Worm (Caenorhabditis elegans) whole organism, L4 larva: ENCODE measurements around the gene zip-9.

Experiments used
- F49E8.2 ChIP-seq: sonication (generic microtip); optimal IDR thresholded peaks from 2 replicates; lab custom pipeline; 2016; ENCODE audit warnings: missing compliant biosample characterization, mild to moderate bottlenecking, missing genetic modification characterization, borderline replicate concordance
- Y75B8A.6 ChIP-seq: fragments of 200-800 bp; sonication (Bioruptor generic); IDR thresholded peaks from 2 replicates; pipeline ENCODE4 v1.3.6; 2022; ENCODE audit warnings: missing genetic modification reagents, missing genetic modification characterization, missing compliant biosample characterization
- aha-1 ChIP-seq: fragments of 150-350 bp; peaks from one replicate; lab custom pipeline; 2014; ENCODE audit warnings: missing biosample characterization, missing genetic modification characterization
- aly-2 ChIP-seq: sonication (generic microtip); optimal IDR thresholded peaks from 2 replicates; lab custom pipeline; 2018; ENCODE audit warnings: missing biosample characterization, missing genetic modification characterization
- arid-1 ChIP-seq: fragments of 200-800 bp; sonication (Bioruptor generic); conservative IDR thresholded peaks from 2 replicates; pipeline ENCODE4 v1.3.6; 2022; ENCODE audit warnings: missing genetic modification reagents, missing genetic modification characterization, missing compliant biosample characterization
- ceh-20 ChIP-seq: fragments of 200-800 bp; sonication (Bioruptor generic); IDR thresholded peaks from 2 replicates; pipeline ENCODE4 v1.3.6; 2022; ENCODE audit warnings: missing genetic modification reagents, missing genetic modification characterization, missing compliant biosample characterization
- ces-1 ChIP-seq: fragments of 150-350 bp; sonication (generic microtip); optimal IDR thresholded peaks from 4 replicates; lab custom pipeline; 2014; ENCODE audit warnings: missing biosample characterization, missing genetic modification reagents, missing genetic modification characterization
- daf-8 ChIP-seq: fragments of 200-800 bp; sonication (Bioruptor generic); IDR thresholded peaks from 2 replicates; pipeline ENCODE4 v1.3.6; 2022; ENCODE audit warnings: missing genetic modification characterization, missing compliant biosample characterization
- dmd-9 ChIP-seq: fragments of 200-800 bp; sonication (Bioruptor generic); IDR thresholded peaks from 2 replicates; pipeline ENCODE4 v1.3.6; 2022; ENCODE audit warnings: missing genetic modification reagents, missing genetic modification characterization, missing compliant biosample characterization
- duxl-1 ChIP-seq: sonication (generic microtip); optimal IDR thresholded peaks from 2 replicates; lab custom pipeline; 2016; ENCODE audit warnings: mild to moderate bottlenecking, missing genetic modification characterization, moderate library complexity, missing compliant biosample characterization; ENCODE audit not compliant: poor library complexity
- egl-27 ChIP-seq: sonication (generic microtip); optimal IDR thresholded peaks from 3 replicates; lab custom pipeline; 2017; ENCODE audit warnings: missing biosample characterization, missing genetic modification reagents, missing genetic modification characterization
- fos-1 ChIP-seq: fragments of 150-350 bp; optimal IDR thresholded peaks from 2 replicates; lab custom pipeline; 2014; ENCODE audit warnings: missing biosample characterization, missing genetic modification characterization
- gei-8 ChIP-seq: fragments of 200-800 bp; sonication (Bioruptor generic); optimal IDR thresholded peaks from 2 replicates; lab custom pipeline; 2018; ENCODE audit warnings: mild to moderate bottlenecking, missing genetic modification characterization, missing compliant biosample characterization
- hif-1 ChIP-seq, 2 experiments: sonication (generic microtip); optimal IDR thresholded peaks; 2 replicates each; lab custom pipeline; 2016 to 2017; ENCODE audit warnings: missing compliant biosample characterization in 2 of 2, missing genetic modification characterization in 2 of 2, missing genetic modification reagents in 2 of 2, missing genotype in 2 of 2, mild to moderate bottlenecking in 1 of 2
- hlh-30 ChIP-seq: sonication (generic microtip); optimal IDR thresholded peaks from 2 replicates; lab custom pipeline; 2017; ENCODE audit warnings: antibody characterized with exemption, mild to moderate bottlenecking, missing genetic modification characterization, missing compliant biosample characterization; ENCODE audit not compliant: insufficient read depth
- lin-13 ChIP-seq: fragments of 150-350 bp; optimal IDR thresholded peaks from 2 replicates; lab custom pipeline; 2014; ENCODE audit warnings: missing biosample characterization, missing genetic modification reagents, missing genetic modification characterization
- lin-39 ChIP-seq: fragments of 150-350 bp; optimal IDR thresholded peaks from 2 replicates; lab custom pipeline; 2014; ENCODE audit warnings: missing biosample characterization, missing genetic modification reagents, missing genetic modification characterization
- lir-3 ChIP-seq: sonication (generic microtip); optimal IDR thresholded peaks from 2 replicates; lab custom pipeline; 2016; ENCODE audit warnings: mild to moderate bottlenecking, missing genetic modification characterization, missing compliant biosample characterization
- madf-5 ChIP-seq, 2 experiments: fragments of 200-800 bp; sonication (Bioruptor generic); IDR thresholded peaks; 2 replicates each; pipeline ENCODE4 v1.3.6; 2022; ENCODE audit warnings: missing compliant biosample characterization in 2 of 2, missing genetic modification characterization in 2 of 2
- madf-9 ChIP-seq: fragments of 200-800 bp; sonication (Bioruptor generic); conservative IDR thresholded peaks from 2 replicates; pipeline ENCODE4 v1.3.6; 2022; ENCODE audit warnings: missing genetic modification reagents, missing genetic modification characterization, missing compliant biosample characterization
- mdl-1 ChIP-seq, 2 experiments: fragments of 150-350 bp in 1 of 2; sonication (generic microtip) in 1 of 2; optimal IDR thresholded peaks; 2 replicates each; lab custom pipeline; 2014 to 2017; ENCODE audit warnings: missing biosample characterization in 2 of 2, missing genetic modification characterization in 2 of 2
- mes-2 ChIP-seq: sonication (generic microtip); optimal IDR thresholded peaks from 2 replicates; lab custom pipeline; 2016; ENCODE audit warnings: missing genotype, mild to moderate bottlenecking, missing genetic modification characterization, missing compliant biosample characterization; ENCODE audit not compliant: poor library complexity, severe bottlenecking
- mxl-2 ChIP-seq: fragments of 200-800 bp; sonication (Bioruptor generic); conservative IDR thresholded peaks from 2 replicates; pipeline ENCODE4 v1.3.6; 2022; ENCODE audit warnings: missing genetic modification reagents, missing genetic modification characterization, missing compliant biosample characterization
- nhr-11 ChIP-seq: fragments of 150-350 bp; optimal IDR thresholded peaks from 2 replicates; lab custom pipeline; 2014; ENCODE audit warnings: missing biosample characterization, missing genetic modification characterization
- nhr-41 ChIP-seq: fragments of 200-800 bp; sonication (Bioruptor generic); IDR thresholded peaks from 2 replicates; pipeline ENCODE4 v1.3.6; 2022; ENCODE audit warnings: missing genetic modification reagents, missing genetic modification characterization, missing compliant biosample characterization
- nhr-42 ChIP-seq: fragments of 200-800 bp; sonication (Bioruptor generic); IDR thresholded peaks from 2 replicates; pipeline ENCODE4 v1.3.6; 2022; ENCODE audit warnings: missing genetic modification characterization, missing compliant biosample characterization
- nhr-76 ChIP-seq: fragments of 150-350 bp; optimal IDR thresholded peaks from 2 replicates; lab custom pipeline; 2014; ENCODE audit warnings: missing biosample characterization, missing genetic modification characterization
- nhr-77 ChIP-seq: fragments of 150-350 bp; optimal IDR thresholded peaks from 2 replicates; lab custom pipeline; 2014; ENCODE audit warnings: missing biosample characterization, missing genetic modification characterization
- pha-4 ChIP-seq, 2 experiments: fragments of 150-350 bp in 1 of 2; fragments of 200-800 bp in 1 of 2; sonication (Bioruptor generic) in 1 of 2; IDR thresholded peaks in 1 of 2; optimal IDR thresholded peaks in 1 of 2; 2 replicates each; pipeline versions ENCODE4 v1.3.6 to Lab custom; 2014 to 2022; ENCODE audit warnings: missing genetic modification characterization in 2 of 2, missing genetic modification reagents in 2 of 2, missing biosample characterization in 1 of 2, missing compliant biosample characterization in 1 of 2
- skn-1 ChIP-seq: fragments of 150-350 bp; optimal IDR thresholded peaks from 2 replicates; lab custom pipeline; 2014; ENCODE audit warnings: missing biosample characterization, missing genetic modification characterization
- snpc-1.2 ChIP-seq: fragments of 200-800 bp; sonication (Bioruptor generic); IDR thresholded peaks from 2 replicates; pipeline ENCODE4 v1.3.6; 2022; ENCODE audit warnings: missing genetic modification reagents, missing genetic modification characterization, missing compliant biosample characterization
- tra-1 ChIP-seq: fragments of 200-800 bp; sonication (Bioruptor generic); IDR thresholded peaks from 2 replicates; pipeline ENCODE4 v1.3.6; 2022; ENCODE audit warnings: missing genetic modification reagents, missing genetic modification characterization, missing compliant biosample characterization
- unc-39 ChIP-seq: sonication (generic microtip); optimal IDR thresholded peaks from 2 replicates; lab custom pipeline; 2017; ENCODE audit warnings: missing biosample characterization, missing genetic modification characterization
- unc-62 ChIP-seq, 3 experiments: fragments of 150-350 bp in 1 of 3; sonication (generic microtip); optimal IDR thresholded peaks in 2 of 3; peaks in 1 of 3; 1 replicate in 1 of 3; 2 replicates in 2 of 3; lab custom pipeline; 2014 to 2017; ENCODE audit warnings: missing biosample characterization in 3 of 3, missing genetic modification characterization in 3 of 3, missing genetic modification reagents in 3 of 3, missing genotype in 1 of 3
- vab-7 ChIP-seq: fragments of 200-800 bp; sonication (Bioruptor generic); IDR thresholded peaks from 2 replicates; pipeline ENCODE4 v1.3.6; 2022; ENCODE audit warnings: missing genetic modification reagents, missing genetic modification characterization, missing compliant biosample characterization
- zfp-3 ChIP-seq: fragments of 200-800 bp; sonication (Bioruptor generic); conservative IDR thresholded peaks from 2 replicates; pipeline ENCODE4 v1.3.6; 2022; ENCODE audit warnings: missing genetic modification reagents, missing genetic modification characterization, missing compliant biosample characterization
- zip-11 ChIP-seq: fragments of 200-800 bp; sonication (Bioruptor generic); IDR thresholded peaks from 2 replicates; pipeline ENCODE4 v1.3.6; 2022; ENCODE audit warnings: missing genetic modification characterization, missing compliant biosample characterization
- zip-2 ChIP-seq: fragments of 150-350 bp; optimal IDR thresholded peaks from 2 replicates; lab custom pipeline; 2014; ENCODE audit warnings: missing biosample characterization, missing genetic modification characterization

The zip-9 gene

ce11 chrV:10921747-10922146, 20.5 kb upstream of the zip-9 start, which contains the start of gene nas-31:
Gene nas-31 (minus strand): TSS chrV:10921847.
- TF ChIP-seq ces-1 (GFP tag; lab: Kevin White, UChicago) (no peak), hif-1 (tag; optimal IDR thresholded peaks at IDR 0.05; lab: Kevin White, UChicago) (no peak), aha-1 (tag; lab: Kevin White, UChicago) (peak; percentile 36), madf-5 (GFP tag; IDR thresholded peaks at IDR 0.05; lab: Robert Waterston, UW) (no peak), unc-62 (GFP tag; optimal IDR thresholded peaks at IDR 0.05 in 1 of 2; lab: Kevin White, UChicago) (peak in 1 of 2 experiments; percentile 58), unc-62 (tag; optimal IDR thresholded peaks at IDR 0.05; lab: Kevin White, UChicago) (no peak), vab-7 (GFP tag; lab: Robert Waterston, UW) (no peak)
- TF ChIP-seq, all 104 proteins: peak for 2

DNA sequence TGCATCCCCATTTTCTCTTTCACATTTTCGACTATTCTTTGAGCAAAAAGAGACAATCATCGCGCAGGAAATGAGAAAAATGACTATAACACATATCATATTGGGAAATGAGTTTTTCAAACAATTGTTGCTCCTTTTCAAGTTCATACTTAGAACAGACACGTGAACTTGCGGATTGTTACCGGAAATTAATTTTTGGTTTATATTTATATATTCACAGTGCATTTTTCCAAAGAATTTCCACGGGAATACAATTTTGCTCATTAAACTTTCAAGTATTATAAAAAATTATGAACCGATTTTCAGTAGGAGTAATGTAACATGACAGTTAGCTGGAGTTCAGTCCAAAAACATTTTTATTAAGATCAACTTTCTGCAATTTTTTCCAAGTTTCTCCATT, 19.0 kb upstream of the zip-9 start, which contains the start of gene F58B4.7:
TSS of gene F58B4.7 (minus strand) at position 101 of the 400 bp plus-strand sequence.
- TF ChIP-seq skn-1 (tag; lab: Kevin White, UChicago): no peak
- TF ChIP-seq aha-1 (tag; lab: Kevin White, UChicago): peak; percentile 12

ce11 chrV:10924731-10925130, 17.5 kb upstream of the zip-9 start, which contains the start of gene F58B4.6:
Gene F58B4.6 (plus strand): TSS chrV:10925031.
- TF ChIP-seq gei-8 (GFP tag; lab: Kevin White, UChicago): no peak
- no peak for TF ChIP-seq nhr-77 (tag; lab: Kevin White, UChicago)
- TF ChIP-seq lin-13: no peak
- TF ChIP-seq egl-27 (tag; lab: Kevin White, UChicago): no peak
- TF ChIP-seq hlh-30 (tag; lab: Kevin White, UChicago): no peak
- no peak for TF ChIP-seq duxl-1 (tag; lab: Kevin White, UChicago)
- TF ChIP-seq aha-1 (tag; lab: Kevin White, UChicago): no peak
- TF ChIP-seq lir-3 (tag; lab: Kevin White, UChicago): no peak
- TF ChIP-seq lin-39 (tag; lab: Kevin White, UChicago): no peak
- TF ChIP-seq fos-1 (tag; lab: Kevin White, UChicago): no peak
- TF ChIP-seq, all 104 proteins: peak for 0

- no peak for TF ChIP-seq tra-1
- TF ChIP-seq mes-2: no peak
- TF ChIP-seq zip-2 (tag; lab: Kevin White, UChicago): no peak
- no peak for TF ChIP-seq mdl-1 (tag; optimal IDR thresholded peaks at IDR 0.05; lab: Kevin White, UChicago)
- TF ChIP-seq pha-4 (GFP tag; IDR thresholded peaks at IDR 0.05; lab: Robert Waterston, UW): no peak
- TF ChIP-seq pha-4 (tag; optimal IDR thresholded peaks at IDR 0.05; lab: Kevin White, UChicago): no peak
- TF ChIP-seq unc-39 (tag; lab: Kevin White, UChicago): no peak
- no peak for TF ChIP-seq dmd-9 (GFP tag; lab: Robert Waterston, UW)
- no peak for TF ChIP-seq zfp-3
- TF ChIP-seq arid-1 (GFP tag; lab: Robert Waterston, UW): no peak
- TF ChIP-seq madf-9 (GFP tag; lab: Robert Waterston, UW): no peak
- no peak for TF ChIP-seq zip-11 (GFP tag; lab: Robert Waterston, UW)
- TF ChIP-seq mxl-2 (GFP tag; lab: Robert Waterston, UW): no peak
- no peak for TF ChIP-seq nhr-42
- no peak for TF ChIP-seq ceh-20 (GFP tag; lab: Robert Waterston, UW)
- no peak for TF ChIP-seq F49E8.2 (tag; lab: Kevin White, UChicago)
- TF ChIP-seq nhr-76 (tag; lab: Kevin White, UChicago): no peak
Measured at ce11 chrV:10925658-10926057, 16.6 kb upstream of the zip-9 start.

DNA sequence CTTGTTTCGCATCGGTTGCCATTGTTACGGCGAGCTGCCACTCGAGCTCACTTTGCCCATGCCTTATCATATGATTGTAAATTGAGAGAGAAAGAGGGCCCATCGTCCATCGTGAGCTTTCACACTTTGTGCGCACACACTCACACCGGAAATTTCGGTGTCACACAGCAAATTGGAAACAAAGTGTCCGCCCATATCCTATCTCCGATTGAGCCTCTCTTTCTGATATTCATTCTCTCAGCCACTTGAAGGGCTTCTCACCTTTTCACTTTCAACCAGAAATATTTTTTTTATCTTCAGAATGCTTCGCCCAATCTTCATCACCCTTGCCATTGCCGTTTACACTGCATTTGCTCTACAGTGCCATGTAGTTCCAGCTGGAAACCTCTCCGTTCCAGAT, 12.8 kb upstream of the zip-9 start, which contains the start of gene F58B4.3:
TSS of gene F58B4.3 (plus strand) at position 301 of the 400 bp plus-strand sequence.
- TF ChIP-seq nhr-76 (tag; lab: Kevin White, UChicago): no peak
- TF ChIP-seq daf-8 (GFP tag; lab: Robert Waterston, UW): no peak
- TF ChIP-seq Y75B8A.6 (GFP tag; lab: Robert Waterston, UW): no peak
- no peak for TF ChIP-seq nhr-11 (tag; lab: Kevin White, UChicago)
- no peak for TF ChIP-seq duxl-1 (tag; lab: Kevin White, UChicago)
- no peak for TF ChIP-seq snpc-1.2 (GFP tag; lab: Robert Waterston, UW)
- no peak for TF ChIP-seq nhr-41 (GFP tag; lab: Robert Waterston, UW)
- TF ChIP-seq aly-2: no peak
- TF ChIP-seq unc-62 (GFP tag; optimal IDR thresholded peaks at IDR 0.05 in 1 of 2; lab: Kevin White, UChicago): no peak
- TF ChIP-seq unc-62 (tag; optimal IDR thresholded peaks at IDR 0.05; lab: Kevin White, UChicago): no peak
